Fruit fly (Drosophila melanogaster) whole organism, embryonic: ENCODE data around the gene IntS14.

ENCODE experiments used
- Aef1 ChIP-seq: fragments of 200-800 bp; sonication (Bioruptor generic); IDR thresholded peaks from 3 replicates; pipeline ENCODE4 v1.3.6; 2022; ENCODE audit warnings: missing biosample characterization, missing genetic modification characterization
- CG10959 ChIP-seq: fragments of 200-800 bp; sonication (Bioruptor generic); IDR thresholded peaks from 2 replicates; pipeline ENCODE4 v1.3.6; 2022; ENCODE audit warnings: missing biosample characterization, missing genetic modification characterization
- CG11093 ChIP-seq: fragments of 200-800 bp; sonication (Bioruptor generic); IDR thresholded peaks from 3 replicates; pipeline ENCODE4 v1.3.6; 2022; ENCODE audit warnings: missing biosample characterization, missing genetic modification characterization
- CG1233 ChIP-seq: fragments of 200-800 bp; sonication (Bioruptor generic); optimal IDR thresholded peaks from 4 replicates; lab custom pipeline; 2018; ENCODE audit warnings: missing biosample characterization, mild to moderate bottlenecking, missing genetic modification characterization
- CG15269 ChIP-seq: fragments of 200-800 bp; sonication (Bioruptor generic); optimal IDR thresholded peaks from 2 replicates; lab custom pipeline; 2018; ENCODE audit warnings: missing biosample characterization, mild to moderate bottlenecking, missing genetic modification characterization, moderate library complexity
- CG15601 ChIP-seq: fragments of 200-800 bp; sonication (Bioruptor generic); optimal IDR thresholded peaks from 3 replicates; lab custom pipeline; 2019; ENCODE audit warnings: missing biosample characterization, mild to moderate bottlenecking, missing genetic modification characterization, moderate library complexity
- CG17568 ChIP-seq: fragments of 200-800 bp; sonication (Bioruptor generic); optimal IDR thresholded peaks from 2 replicates; lab custom pipeline; 2018; ENCODE audit warnings: missing biosample characterization, mild to moderate bottlenecking, missing genetic modification characterization, moderate library complexity
- CG17802 ChIP-seq: fragments of 200-800 bp; sonication (Bioruptor generic); optimal IDR thresholded peaks from 2 replicates; lab custom pipeline; 2018; ENCODE audit warnings: missing biosample characterization, mild to moderate bottlenecking, missing genetic modification characterization, moderate library complexity
- CG2202 ChIP-seq: fragments of 200-800 bp; sonication (Bioruptor generic); optimal IDR thresholded peaks from 2 replicates; lab custom pipeline; 2018; ENCODE audit warnings: missing biosample characterization, mild to moderate bottlenecking, missing genetic modification characterization
- CG30020 ChIP-seq: fragments of 200-800 bp; optimal IDR thresholded peaks from 2 replicates; lab custom pipeline; 2019; ENCODE audit warnings: missing biosample characterization, mild to moderate bottlenecking, missing genetic modification characterization, moderate library complexity
- CG4328 ChIP-seq: fragments of 200-800 bp; sonication (Bioruptor generic); optimal IDR thresholded peaks from 3 replicates; lab custom pipeline; 2017; ENCODE audit warnings: missing biosample characterization, missing genetic modification reagents, missing genetic modification characterization
- CG4360 ChIP-seq: fragments of 200-800 bp; sonication (Bioruptor generic); IDR thresholded peaks from 2 replicates; pipeline ENCODE4 v1.3.6; 2022; ENCODE audit warnings: missing biosample characterization, missing genetic modification characterization
- CG4424 ChIP-seq: fragments of 200-800 bp; sonication (Bioruptor generic); optimal IDR thresholded peaks from 3 replicates; lab custom pipeline; 2016; ENCODE audit warnings: missing biosample characterization, missing genetic modification characterization
- CG4730 ChIP-seq: fragments of 200-800 bp; sonication (Bioruptor generic); IDR thresholded peaks from 2 replicates; pipeline ENCODE4 v1.3.6; 2022; ENCODE audit warnings: missing biosample characterization, missing genetic modification characterization
- CG4854 ChIP-seq: fragments of 200-800 bp; sonication (Bioruptor generic); optimal IDR thresholded peaks from 2 replicates; lab custom pipeline; 2016; ENCODE audit warnings: missing biosample characterization, missing genetic modification characterization, inconsistent platforms
- CG5245 ChIP-seq: fragments of 200-800 bp; sonication (Bioruptor generic); optimal IDR thresholded peaks from 3 replicates; lab custom pipeline; 2016; ENCODE audit warnings: missing biosample characterization, missing genetic modification characterization
- CG7556 ChIP-seq: fragments of 200-800 bp; sonication (Bioruptor generic); optimal IDR thresholded peaks from 2 replicates; lab custom pipeline; 2017; ENCODE audit warnings: missing biosample characterization, mild to moderate bottlenecking, missing genetic modification characterization
- CG7745 ChIP-seq: fragments of 200-800 bp; sonication (Bioruptor generic); optimal IDR thresholded peaks from 2 replicates; lab custom pipeline; 2018; ENCODE audit warnings: missing biosample characterization, mild to moderate bottlenecking, missing genetic modification characterization, moderate library complexity
- CG7963 ChIP-seq: fragments of 200-800 bp; sonication (Bioruptor generic); IDR thresholded peaks from 3 replicates; pipeline ENCODE4 v1.3.6; 2022; ENCODE audit warnings: missing biosample characterization, missing genetic modification characterization; ENCODE audit not compliant: partially characterized antibody
- CG8944 ChIP-seq: fragments of 200-800 bp; sonication (Bioruptor generic); optimal IDR thresholded peaks from 3 replicates; lab custom pipeline; 2016; ENCODE audit warnings: missing biosample characterization, missing genetic modification characterization
- D ChIP-seq, 2 experiments: fragments of 200-800 bp in 1 of 2; fragments of >200 bp in 1 of 2; sonication (Bioruptor generic) in 1 of 2; optimal IDR thresholded peaks; 2 replicates in 1 of 2; 3 replicates in 1 of 2; lab custom pipeline; 2017; ENCODE audit warnings: mild to moderate bottlenecking in 1 of 2, missing biosample characterization in 1 of 2, missing genetic modification characterization in 1 of 2, missing genetic modification reagents in 1 of 2
- D19A ChIP-seq: fragments of 200-800 bp; optimal IDR thresholded peaks from 3 replicates; lab custom pipeline; 2019; ENCODE audit warnings: missing biosample characterization, mild to moderate bottlenecking, missing genetic modification characterization, moderate library complexity
- Dek ChIP-seq: fragments of 200-800 bp; sonication (Bioruptor generic); optimal IDR thresholded peaks from 3 replicates; lab custom pipeline; 2019; ENCODE audit warnings: missing biosample characterization, mild to moderate bottlenecking, missing genetic modification characterization, moderate library complexity
- Dfd ChIP-seq, 2 experiments: fragments of >200 bp; optimal IDR thresholded peaks; 2 replicates each; lab custom pipeline; 2017; ENCODE audit warnings: missing biosample characterization in 2 of 2, missing genetic modification characterization in 2 of 2
- Dref ChIP-seq: fragments of 200-800 bp; sonication (Bioruptor generic); IDR thresholded peaks from 2 replicates; pipeline ENCODE4 v1.3.6; 2022; ENCODE audit warnings: missing biosample characterization, missing genetic modification characterization
- Ets65A ChIP-seq: fragments of 200-800 bp; sonication (Bioruptor generic); peaks from one replicate; lab custom pipeline; 2016; ENCODE audit warnings: missing biosample characterization, missing genetic modification characterization
- HLH54F ChIP-seq: fragments of 200-800 bp; sonication (Bioruptor generic); optimal IDR thresholded peaks from 3 replicates; lab custom pipeline; 2016; ENCODE audit warnings: missing biosample characterization, missing genetic modification characterization
- Mad ChIP-seq: fragments of 200-800 bp; sonication (Bioruptor generic); optimal IDR thresholded peaks from 2 replicates; lab custom pipeline; 2016; ENCODE audit warnings: missing biosample characterization, missing genetic modification characterization
- NC2β ChIP-seq: fragments of 200-800 bp; sonication (Bioruptor generic); optimal IDR thresholded peaks from 2 replicates; lab custom pipeline; 2016; ENCODE audit warnings: missing biosample characterization, missing genetic modification characterization
- NfI ChIP-seq: fragments of 200-800 bp; sonication (Bioruptor generic); optimal IDR thresholded peaks from 3 replicates; lab custom pipeline; 2018; ENCODE audit warnings: missing biosample characterization, mild to moderate bottlenecking, missing genetic modification characterization, moderate library complexity
- Oli ChIP-seq: fragments of 200-800 bp; sonication (Bioruptor generic); optimal IDR thresholded peaks from 2 replicates; lab custom pipeline; 2018; ENCODE audit warnings: missing biosample characterization, mild to moderate bottlenecking, missing genetic modification characterization, moderate library complexity
- Poxn ChIP-seq: fragments of 200-800 bp; sonication (Bioruptor generic); IDR thresholded peaks from 2 replicates; pipeline ENCODE4 v1.3.6; 2022; ENCODE audit warnings: missing biosample characterization, missing genetic modification characterization
- Ravus ChIP-seq: fragments of 200-800 bp; sonication (Bioruptor generic); IDR thresholded peaks from 2 replicates; pipeline ENCODE4 v1.3.6; 2022; ENCODE audit warnings: missing biosample characterization, missing genetic modification characterization
- Rfx ChIP-seq: fragments of 200-800 bp; sonication (Bioruptor generic); IDR thresholded peaks from 2 replicates; pipeline ENCODE4 v1.3.6; 2022; ENCODE audit warnings: missing biosample characterization, missing genetic modification characterization
- Rx ChIP-seq: fragments of 200-800 bp; sonication (Bioruptor generic); IDR thresholded peaks from 2 replicates; pipeline ENCODE4 v1.3.6; 2022; ENCODE audit warnings: missing biosample characterization, missing genetic modification characterization
- ac ChIP-seq: fragments of 200-800 bp; sonication (Bioruptor generic); optimal IDR thresholded peaks from 3 replicates; lab custom pipeline; 2017; ENCODE audit warnings: missing biosample characterization, mild to moderate bottlenecking, missing genetic modification characterization
- amos ChIP-seq: fragments of 200-800 bp; sonication (Bioruptor generic); IDR thresholded peaks from 2 replicates; pipeline ENCODE4 v1.3.6; 2022; ENCODE audit warnings: missing biosample characterization, missing genetic modification characterization; ENCODE audit not compliant: partially characterized antibody
- cad ChIP-seq: fragments of >200 bp; optimal IDR thresholded peaks from 2 replicates; lab custom pipeline; 2017; ENCODE audit warnings: missing biosample characterization, missing genetic modification characterization
- cato ChIP-seq: fragments of 200-800 bp; sonication (Bioruptor generic); optimal IDR thresholded peaks from 2 replicates; lab custom pipeline; 2016; ENCODE audit warnings: missing biosample characterization, missing genetic modification characterization, borderline replicate concordance
- caup ChIP-seq: fragments of 200-800 bp; sonication (Bioruptor generic); optimal IDR thresholded peaks from 3 replicates; lab custom pipeline; 2017; ENCODE audit warnings: missing biosample characterization, mild to moderate bottlenecking, missing genetic modification characterization, moderate library complexity; ENCODE audit not compliant: severe bottlenecking
- chn ChIP-seq: fragments of 200-800 bp; sonication (Bioruptor generic); optimal IDR thresholded peaks from 2 replicates; lab custom pipeline; 2016; ENCODE audit warnings: missing biosample characterization, missing genetic modification characterization
- corto ChIP-seq: fragments of 200-800 bp; sonication (Bioruptor generic); optimal IDR thresholded peaks from 2 replicates; lab custom pipeline; 2016; ENCODE audit warnings: missing biosample characterization, mild to moderate bottlenecking, missing genetic modification characterization, moderate library complexity
- dm ChIP-seq: fragments of 200-800 bp; sonication (Bioruptor generic); optimal IDR thresholded peaks from 3 replicates; lab custom pipeline; 2016; ENCODE audit warnings: missing biosample characterization, missing genetic modification characterization
- ftz-f1 ChIP-seq: fragments of 200-800 bp; sonication (Bioruptor generic); optimal IDR thresholded peaks from 2 replicates; lab custom pipeline; 2016; ENCODE audit warnings: missing biosample characterization, missing genetic modification characterization
- insv ChIP-seq, 2 experiments: fragments of 200-800 bp; sonication (Bioruptor generic); optimal IDR thresholded peaks; 3 replicates each; lab custom pipeline; 2016 to 2018; ENCODE audit warnings: missing biosample characterization in 2 of 2, missing genetic modification characterization in 2 of 2
- sc ChIP-seq, 3 experiments: fragments of >200 bp in 2 of 3; fragments of 200-800 bp in 1 of 3; sonication (Bioruptor generic) in 1 of 3; optimal IDR thresholded peaks; 2 replicates in 2 of 3; 3 replicates in 1 of 3; lab custom pipeline; 2017; ENCODE audit warnings: mild to moderate bottlenecking in 1 of 3, missing biosample characterization in 1 of 3, missing genetic modification characterization in 1 of 3, missing genetic modification reagents in 1 of 3
- seq ChIP-seq: fragments of 200-800 bp; sonication (Bioruptor generic); IDR thresholded peaks from 2 replicates; pipeline ENCODE4 v1.3.6; 2022; ENCODE audit warnings: missing biosample characterization, missing genetic modification characterization
- ssp ChIP-seq: fragments of 200-800 bp; sonication (Bioruptor generic); IDR thresholded peaks from 2 replicates; pipeline ENCODE4 v1.3.6; 2022; ENCODE audit warnings: missing biosample characterization, missing genetic modification characterization
- trem ChIP-seq: fragments of 200-800 bp; optimal IDR thresholded peaks from 3 replicates; lab custom pipeline; 2019; ENCODE audit warnings: missing biosample characterization, mild to moderate bottlenecking, missing genetic modification characterization, moderate library complexity
- vfl ChIP-seq: fragments of 200-800 bp; sonication (Bioruptor generic); optimal IDR thresholded peaks from 2 replicates; lab custom pipeline; 2016; ENCODE audit warnings: missing biosample characterization, missing genetic modification characterization

The IntS14 gene

DNA sequence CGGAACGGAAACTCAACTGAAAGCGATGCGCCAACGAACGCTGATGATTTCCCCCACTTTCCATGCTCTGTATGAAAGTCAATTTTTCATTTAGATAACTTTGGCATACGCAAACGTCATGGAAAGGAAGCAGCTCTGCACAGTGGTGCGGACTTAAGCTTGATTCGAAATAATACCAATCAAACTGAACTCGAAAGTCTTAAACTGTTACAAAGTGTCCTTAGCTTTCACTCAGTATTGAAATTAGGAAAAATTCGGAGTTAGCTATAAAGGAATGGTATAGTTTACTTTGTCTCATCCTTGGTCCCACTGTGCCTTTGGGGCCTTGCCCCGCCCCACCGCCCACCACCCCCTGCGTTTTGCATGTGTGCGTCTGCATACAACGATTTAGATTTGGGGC, 43.2 kb downstream of the IntS14 start (continued):
- TF ChIP-seq CG7963 (no peak), CG2202 (tag; lab: Kevin White, UChicago) (no peak), ac (no peak), CG7556 (peak; percentile 69), ssp (GFP tag; lab: Robert Waterston, UW) (peak; percentile 37; the same call in 1 of the 2 replicates), CG7745 (tag; lab: Kevin White, UChicago) (no peak), cad (GFP tag; lab: Kevin White, UChicago) (no peak), HLH54F (GFP tag; lab: Kevin White, UChicago) (no peak), NC2β (GFP tag; lab: Kevin White, UChicago) (no peak), seq (GFP tag; lab: Robert Waterston, UW) (peak; percentile 64), corto (GFP tag; lab: Kevin White, UChicago) (no peak), CG11093 (peak; percentile 51; the same call in 1 of the 3 replicates), dm (GFP tag; lab: Kevin White, UChicago) (no peak), Dek (tag; lab: Kevin White, UChicago) (peak; percentile 42), CG1233 (GFP tag; lab: Kevin White, UChicago) (no peak), CG5245 (GFP tag; lab: Kevin White, UChicago) (no peak), Ets65A (GFP tag; lab: Kevin White, UChicago) (peak; percentile 82), CG30020 (tag; lab: Kevin White, UChicago) (no peak), cato (GFP tag; lab: Kevin White, UChicago) (no peak), sc (optimal IDR thresholded peaks at IDR 0.05; lab: Kevin White, UChicago) (no peak), sc (GFP tag; optimal IDR thresholded peaks at IDR 0.05; lab: Kevin White, UChicago) (no peak), Rx (GFP tag; lab: Robert Waterston, UW) (peak; percentile 72), Dfd (GFP tag; optimal IDR thresholded peaks at IDR 0.05; lab: Kevin White, UChicago) (no peak), CG17568 (GFP tag; lab: Kevin White, UChicago) (no peak), Dref (GFP tag; lab: Robert Waterston, UW) (no peak), amos (no peak), Poxn (GFP tag; lab: Robert Waterston, UW) (peak; percentile 9; the same call in 1 of the 2 replicates), CG8944 (GFP tag; lab: Kevin White, UChicago) (peak; percentile 27), Ravus (GFP tag; lab: Robert Waterston, UW) (no peak; the same call in 1 of the 2 replicates), D19A (tag; lab: Kevin White, UChicago) (peak; percentile 21), D (optimal IDR thresholded peaks at IDR 0.05; lab: Kevin White, UChicago) (no peak), D (GFP tag; optimal IDR thresholded peaks at IDR 0.05; lab: Kevin White, UChicago) (no peak), vfl (GFP tag; lab: Kevin White, UChicago) (peak; percentile 20), CG15601 (peak; percentile 2), CG4854 (GFP tag; lab: Kevin White, UChicago) (no peak), caup (GFP tag; lab: Kevin White, UChicago) (peak; percentile 51), CG4424 (GFP tag; lab: Kevin White, UChicago) (no peak), CG4730 (GFP tag; lab: Robert Waterston, UW) (no peak; the same call in 1 of the 2 replicates), ftz-f1 (GFP tag; lab: Kevin White, UChicago) (no peak), insv (GFP tag; optimal IDR thresholded peaks at IDR 0.05; lab: Kevin White, UChicago) (no peak), Mad (GFP tag; lab: Kevin White, UChicago) (no peak), trem (tag; lab: Kevin White, UChicago) (no peak), CG4360 (GFP tag; lab: Robert Waterston, UW) (no peak), CG4328 (GFP tag; lab: Kevin White, UChicago) (no peak), CG15269 (tag; lab: Kevin White, UChicago) (peak; percentile 75), CG17802 (tag; lab: Kevin White, UChicago) (no peak), chn (GFP tag; lab: Kevin White, UChicago) (peak; percentile 15), Oli (tag; lab: Kevin White, UChicago) (peak; percentile 42), CG10959 (GFP tag; lab: Robert Waterston, UW) (0 out of 2 replicates have a peak, but pooled peaks have one; percentile 36), Aef1 (GFP tag; lab: Robert Waterston, UW) (peak; percentile 64), NfI (GFP tag; lab: Kevin White, UChicago) (no peak), Rfx (GFP tag; lab: Robert Waterston, UW) (peak; percentile 74)
